Fruit fly (Drosophila melanogaster): Measurements from ENCODE around the gene CG8927.

The CG8927 gene

dm6 chr3R:16222300-16222903 lies 41.6 kb downstream of the CG8927 start (continued):
- TF ChIP-seq CG9437 (GFP tag; optimal IDR thresholded peaks at IDR 0.05) (peak; percentile 78), Jarid2 (GFP tag; optimal IDR thresholded peaks at IDR 0.05) (peak; percentile 94), kah (GFP tag; optimal IDR thresholded peaks at IDR 0.05) (peak; percentile 97), bowl (GFP tag; IDR thresholded peaks at IDR 0.05) (peak; percentile 99), CG9215 (GFP tag; IDR thresholded peaks at IDR 0.05) (peak; percentile 98), Dfd (GFP tag; optimal IDR thresholded peaks at IDR 0.05) (peak in 1 of 2 experiments; percentile 11), ftz-f1 (GFP tag; optimal IDR thresholded peaks at IDR 0.05) (peak; percentile 97), Opbp (GFP tag; IDR thresholded peaks at IDR 0.05; ENCODE audit: partially characterized antibody) (no peak; the same call in 2 of the 3 replicates), CG14860 (GFP tag; IDR thresholded peaks at IDR 0.05; ENCODE audit: partially characterized antibody) (no peak), chif (GFP tag; optimal IDR thresholded peaks at IDR 0.05) (peak; percentile 99 to 100), nerfin-2 (GFP tag; IDR thresholded peaks at IDR 0.05; ENCODE audit: partially characterized antibody) (no peak), CG4854 (GFP tag; optimal IDR thresholded peaks at IDR 0.05) (peak; percentile 99), CG18599 (GFP tag; optimal IDR thresholded peaks at IDR 0.05) (peak; percentile 100), Vsx1 (GFP tag; optimal IDR thresholded peaks at IDR 0.05) (peak; percentile 93), Kr (GFP tag; optimal IDR thresholded peaks at IDR 0.05) (peak; percentile 61), sens-2 (GFP tag; IDR thresholded peaks at IDR 0.05) (peak; percentile 99), CG3281 (GFP tag; optimal IDR thresholded peaks at IDR 0.05) (peak; percentile 97), CG8281 (tag; optimal IDR thresholded peaks at IDR 0.05) (peak; percentile 94), Drgx (GFP tag; IDR thresholded peaks at IDR 0.05) (peak; percentile 99), CG6175 (GFP tag; IDR thresholded peaks at IDR 0.05) (peak; percentile 98), Abd-B (GFP tag; optimal IDR thresholded peaks at IDR 0.05) (peak; percentile 99), Lhr (GFP tag; optimal IDR thresholded peaks at IDR 0.05) (peak; percentile 98), CG12942 (GFP tag; optimal IDR thresholded peaks at IDR 0.05) (peak; percentile 99), CG5245 (GFP tag; optimal IDR thresholded peaks at IDR 0.05) (peak; percentile 100), CG11504 (tag; optimal IDR thresholded peaks at IDR 0.05) (peak; percentile 99), tup (GFP tag; optimal IDR thresholded peaks at IDR 0.05) (peak; percentile 99), stc (GFP tag; IDR thresholded peaks at IDR 0.05) (peak; percentile 100), Usf (GFP tag; optimal IDR thresholded peaks at IDR 0.05) (peak; percentile 93), ab (GFP tag; optimal IDR thresholded peaks at IDR 0.05) (peak; percentile 98), CG18619 (GFP tag; optimal IDR thresholded peaks at IDR 0.05) (peak; percentile 96), HLH4C (GFP tag; IDR thresholded peaks at IDR 0.05; ENCODE audit: partially characterized antibody) (no peak; the same call in 1 of the 3 replicates), kni (GFP tag; optimal IDR thresholded peaks at IDR 0.05) (peak; percentile 95), repo (GFP tag; optimal IDR thresholded peaks at IDR 0.05) (peak; percentile 99), zen (tag; optimal IDR thresholded peaks at IDR 0.05) (peak; percentile 98), HmgZ (tag; optimal IDR thresholded peaks at IDR 0.05) (peak; percentile 99), CG5180 (GFP tag; optimal IDR thresholded peaks at IDR 0.05) (peak; percentile 94), CG3726 (GFP tag; IDR thresholded peaks at IDR 0.05) (peak; percentile 99), zen2 (GFP tag; IDR thresholded peaks at IDR 0.05; ENCODE audit: partially characterized antibody) (no peak), ken (GFP tag; IDR thresholded peaks at IDR 0.05) (peak; percentile 100), CG14710 (tag; optimal IDR thresholded peaks at IDR 0.05) (peak; percentile 94), Camta (GFP tag; optimal IDR thresholded peaks at IDR 0.05) (peak; percentile 99), chn (GFP tag; optimal IDR thresholded peaks at IDR 0.05) (peak; percentile 100), trem (tag; optimal IDR thresholded peaks at IDR 0.05) (peak; percentile 96), Antp (GFP tag; optimal IDR thresholded peaks at IDR 0.05) (peak; percentile 100), pho (GFP tag; optimal IDR thresholded peaks at IDR 0.05) (peak; percentile 97), Taf1 (GFP tag; IDR thresholded peaks at IDR 0.05) (peak; percentile 99), CG15601 (tag; optimal IDR thresholded peaks at IDR 0.05) (peak; percentile 98), CG13287 (GFP tag; IDR thresholded peaks at IDR 0.05; ENCODE audit: partially characterized antibody) (no peak), fu2 (GFP tag; optimal IDR thresholded peaks at IDR 0.05) (peak; percentile 99)
